Worm (Caenorhabditis elegans) whole organism, L1 larva: Measurements from ENCODE around the gene F48C5.2.

ENCODE experiments used
- ama-1 ChIP-seq: fragments of 150-350 bp; optimal IDR thresholded peaks from 2 replicates; lab custom pipeline; 2014
- ceh-82 ChIP-seq, 3 experiments: fragments of 150-350 bp in 1 of 3; sonication (generic microtip) in 2 of 3; optimal IDR thresholded peaks; 2 replicates each; lab custom pipeline; 2014 to 2017; ENCODE audit warnings: missing biosample characterization in 3 of 3, missing genetic modification characterization in 3 of 3
- egl-27 ChIP-seq, 2 experiments: fragments of 150-350 bp in 1 of 2; sonication (generic microtip); optimal IDR thresholded peaks; 3 replicates each; lab custom pipeline; 2017 to 2018; ENCODE audit warnings: missing biosample characterization in 2 of 2, missing genetic modification characterization in 2 of 2, missing genetic modification reagents in 2 of 2
- elt-2 ChIP-seq: sonication (generic microtip); optimal IDR thresholded peaks from 2 replicates; lab custom pipeline; 2016; ENCODE audit warnings: missing genetic modification characterization, mild to moderate bottlenecking, inconsistent platforms, missing compliant biosample characterization, missing genetic modification reagents
- lin-13 ChIP-seq: fragments of 150-350 bp; optimal IDR thresholded peaks from 2 replicates; lab custom pipeline; 2014; ENCODE audit warnings: missing biosample characterization, missing genetic modification reagents, missing genetic modification characterization
- lin-15B ChIP-seq: fragments of 150-350 bp; sonication (generic microtip); optimal IDR thresholded peaks from 3 replicates; lab custom pipeline; 2014; ENCODE audit warnings: missing biosample characterization, missing genetic modification characterization
- lin-39 ChIP-seq: fragments of 150-350 bp; optimal IDR thresholded peaks from 2 replicates; lab custom pipeline; 2014; ENCODE audit warnings: missing biosample characterization, missing genetic modification reagents, missing genetic modification characterization
- mdl-1 ChIP-seq, 2 experiments: fragments of 150-350 bp; optimal IDR thresholded peaks; 2 replicates each; lab custom pipeline; 2014 to 2017; ENCODE audit warnings: missing biosample characterization in 2 of 2, missing genetic modification characterization in 2 of 2, inconsistent platforms in 1 of 2
- nhr-28 ChIP-seq: fragments of 150-350 bp; optimal IDR thresholded peaks from 2 replicates; lab custom pipeline; 2014; ENCODE audit warnings: missing biosample characterization, missing genetic modification characterization
- nhr-47 ChIP-seq: sonication (generic microtip); optimal IDR thresholded peaks from 2 replicates; lab custom pipeline; 2016; ENCODE audit warnings: mild to moderate bottlenecking, missing genetic modification characterization, moderate library complexity, missing compliant biosample characterization
- nhr-76 ChIP-seq: sonication (generic microtip); optimal IDR thresholded peaks from 2 replicates; lab custom pipeline; 2017; ENCODE audit warnings: missing biosample characterization, missing genetic modification characterization
- tlp-1 ChIP-seq: fragments of 150-350 bp; optimal IDR thresholded peaks from 2 replicates; lab custom pipeline; 2014; ENCODE audit warnings: missing biosample characterization, missing genetic modification characterization

DNA sequence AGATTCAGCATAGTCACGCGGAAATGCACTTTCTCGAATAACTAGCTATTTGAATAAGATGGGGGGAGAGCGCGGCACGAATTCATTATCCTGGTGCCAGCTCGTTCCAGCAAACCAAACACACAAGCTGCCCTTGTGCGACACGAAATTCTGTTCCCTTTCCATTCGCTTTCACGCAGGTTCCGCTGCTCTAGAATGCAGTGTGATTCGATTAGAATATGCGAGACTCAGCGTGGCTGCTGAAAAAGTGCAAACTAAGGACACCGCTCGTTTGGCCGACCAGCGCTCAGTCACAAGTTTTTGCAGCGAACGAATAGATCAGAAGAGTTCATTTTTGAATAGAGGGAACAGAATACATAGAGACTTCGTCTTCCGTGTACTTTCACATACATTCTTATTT lies 28.0 kb upstream of the F48C5.2 start:
- TF ChIP-seq lin-39 (tag; lab: Kevin White, UChicago) (no peak), lin-13 (no peak), elt-2 (no peak), tlp-1 (tag; lab: Kevin White, UChicago) (no peak), lin-15B (no peak), egl-27 (tag; optimal IDR thresholded peaks at IDR 0.05; lab: Kevin White, UChicago) (no peak), ceh-82 (tag; optimal IDR thresholded peaks at IDR 0.05; lab: Kevin White, UChicago) (no peak), nhr-76 (no peak), nhr-28 (tag; lab: Kevin White, UChicago) (no peak), nhr-47 (tag; lab: Kevin White, UChicago) (no peak), ama-1 (lab: Kevin White, UChicago) (no peak), mdl-1 (tag; optimal IDR thresholded peaks at IDR 0.05; lab: Kevin White, UChicago) (no peak)
